Fruit fly (Drosophila melanogaster): Measurements from ENCODE around the gene CG8128.

Gene CG8128

dm6 chrX:15738890-15739550 lies 41.7 kb downstream of the CG8128 start, which contains the start of the genes CG11679 and CG8206 (continued):
- TF ChIP-seq Sox102F (GFP tag; optimal IDR thresholded peaks at IDR 0.05), result no peak

dm6 chrX:15740288-15740726 lies 43.0 kb downstream of the CG8128 start:
- TF ChIP-seq achi (GFP tag; optimal IDR thresholded peaks at IDR 0.05) (peak; percentile 40), Ets96B (tag; optimal IDR thresholded peaks at IDR 0.05) (peak; percentile 39), CG1621 (tag; optimal IDR thresholded peaks at IDR 0.05) (peak; percentile 21), CG11294 (GFP tag; IDR thresholded peaks at IDR 0.05) (peak; percentile 15; the same call in 1 of the 2 replicates), CG15336 (GFP tag; IDR thresholded peaks at IDR 0.05) (peak; percentile 57), ss (GFP tag; optimal IDR thresholded peaks at IDR 0.05) (no peak), salr (GFP tag; optimal IDR thresholded peaks at IDR 0.05) (no peak), Sox102F (GFP tag; optimal IDR thresholded peaks at IDR 0.05) (peak; percentile 56), vri (GFP tag; optimal IDR thresholded peaks at IDR 0.05) (peak; percentile 85), CG31627 (GFP tag; optimal IDR thresholded peaks at IDR 0.05) (peak; percentile 48), CG9139 (GFP tag; optimal IDR thresholded peaks at IDR 0.05) (no peak), dac (GFP tag; optimal IDR thresholded peaks at IDR 0.05) (no peak), Hr38 (GFP tag; optimal IDR thresholded peaks at IDR 0.05) (no peak), spab (GFP tag; optimal IDR thresholded peaks at IDR 0.05) (no peak), fd59A (GFP tag; optimal IDR thresholded peaks at IDR 0.05) (no peak), CG6808 (GFP tag; optimal IDR thresholded peaks at IDR 0.05) (no peak), CG8119 (GFP tag; IDR thresholded peaks at IDR 0.05) (peak; percentile 56; the same call in 2 of the 3 replicates), net (GFP tag; optimal IDR thresholded peaks at IDR 0.05) (no peak), fkh (GFP tag; optimal IDR thresholded peaks at IDR 0.05) (peak; percentile 68), CG6854 (GFP tag; optimal IDR thresholded peaks at IDR 0.05) (no peak), fd85E (GFP tag; optimal IDR thresholded peaks at IDR 0.05) (no peak), CG10631 (GFP tag; optimal IDR thresholded peaks at IDR 0.05) (peak; percentile 25), CG16779 (tag; optimal IDR thresholded peaks at IDR 0.05) (no peak), CG3919 (GFP tag; optimal IDR thresholded peaks at IDR 0.05) (no peak), CG32006 (GFP tag; optimal IDR thresholded peaks at IDR 0.05) (peak; percentile 53), CG6163 (GFP tag; IDR thresholded peaks at IDR 0.05) (peak; percentile 69), Eip75B (GFP tag; optimal IDR thresholded peaks at IDR 0.05) (peak; percentile 36), CG4318 (GFP tag; optimal IDR thresholded peaks at IDR 0.05) (no peak), Eip93F (GFP tag; optimal IDR thresholded peaks at IDR 0.05) (peak; percentile 46), svp (GFP tag) (peak; percentile 87), Hr39 (GFP tag; optimal IDR thresholded peaks at IDR 0.05) (peak; percentile 60), Sox14 (GFP tag; optimal IDR thresholded peaks at IDR 0.05) (peak; percentile 63), dsx (GFP tag; optimal IDR thresholded peaks at IDR 0.05; ENCODE audit: poor library complexity, severe bottlenecking) (peak; percentile 4), CG11762 (GFP tag; optimal IDR thresholded peaks at IDR 0.05; ENCODE audit: insufficient read depth) (no peak), Gug (GFP tag; IDR thresholded peaks at IDR 0.05) (peak; percentile 52; the same call in 1 of the 2 replicates), CG3032 (tag; optimal IDR thresholded peaks at IDR 0.05) (peak; percentile 10), Ets21C (GFP tag; optimal IDR thresholded peaks at IDR 0.05) (peak; percentile 52), pdm3 (GFP tag; optimal IDR thresholded peaks at IDR 0.05) (peak; percentile 62), Blimp-1 (GFP tag; optimal IDR thresholded peaks at IDR 0.05) (no peak), esn (GFP tag; optimal IDR thresholded peaks at IDR 0.05) (peak; percentile 71), Met (GFP tag; optimal IDR thresholded peaks at IDR 0.05) (peak; percentile 66), eg (GFP tag; IDR thresholded peaks at IDR 0.05) (peak; percentile 78), lz (GFP tag; optimal IDR thresholded peaks at IDR 0.05) (peak; percentile 67), CG8632 (GFP tag; optimal IDR thresholded peaks at IDR 0.05) (peak; percentile 43), topi (GFP tag; optimal IDR thresholded peaks at IDR 0.05) (peak; percentile 69), Eip78C (GFP tag) (peak; percentile 83), CG6792 (GFP tag; optimal IDR thresholded peaks at IDR 0.05) (peak; percentile 45), CG8319 (GFP tag; optimal IDR thresholded peaks at IDR 0.05) (no peak)
